Worm (Caenorhabditis elegans): ENCODE results near the gene F44E7.9.

- no peak for TF ChIP-seq hlh-17 (GFP tag; optimal IDR thresholded peaks at IDR 0.05; ENCODE audit: borderline replicate concordance)
- no peak for TF ChIP-seq nhr-20 (tag; optimal IDR thresholded peaks at IDR 0.05)
- no peak for TF ChIP-seq fos-1 (tag; optimal IDR thresholded peaks at IDR 0.05)
- no peak for TF ChIP-seq lir-3 (tag; optimal IDR thresholded peaks at IDR 0.05; ENCODE audit: poor library complexity)
- TF ChIP-seq nhr-12 (tag; optimal IDR thresholded peaks at IDR 0.05) = no peak
- no peak for TF ChIP-seq ama-1 (optimal IDR thresholded peaks at IDR 0.05)
- no peak for TF ChIP-seq ceh-82 (tag; optimal IDR thresholded peaks at IDR 0.05)
- no peak for TF ChIP-seq lin-15B (tag; optimal IDR thresholded peaks at IDR 0.05)
- no peak for TF ChIP-seq nhr-237 (tag; optimal IDR thresholded peaks at IDR 0.05)
- no peak for TF ChIP-seq ztf-11 (tag; optimal IDR thresholded peaks at IDR 0.05)
- no peak for TF ChIP-seq unc-62 (GFP tag; optimal IDR thresholded peaks at IDR 0.05)
- no peak for TF ChIP-seq mep-1 (tag; optimal IDR thresholded peaks at IDR 0.05)
- no peak for TF ChIP-seq fkh-10 (GFP tag; optimal IDR thresholded peaks at IDR 0.05)
- TF ChIP-seq nhr-77 (tag; optimal IDR thresholded peaks at IDR 0.05) = no peak
These were observed 22.1 kb downstream of the F44E7.9 start, which contains the start of gene ZC250.4 for ce11 chrV:5813060-5813659.
